Fruit fly (Drosophila melanogaster): ENCODE results near the gene Hsp22.

Gene Hsp22

DNA sequence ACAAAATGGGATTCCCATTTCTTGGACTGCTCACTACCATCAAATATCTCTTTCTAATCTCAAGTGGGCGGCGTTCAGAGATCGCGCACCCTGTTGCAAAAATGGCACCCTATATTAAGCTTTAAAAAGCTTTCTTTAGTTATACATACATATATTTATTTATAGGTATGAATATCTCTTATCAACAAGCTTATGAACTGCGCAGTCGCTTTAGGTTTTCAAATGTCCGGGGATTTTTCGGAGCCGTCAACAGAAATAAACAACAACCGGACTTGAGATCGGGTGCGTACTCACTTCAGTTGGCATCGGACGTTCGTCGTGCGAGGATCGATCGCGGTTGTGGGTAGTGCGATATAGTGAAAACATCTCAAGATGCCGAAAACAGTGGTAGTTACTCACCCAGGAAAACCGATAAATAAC is 23.4 kb upstream of the Hsp22 start, which contains the start of gene PGRP-LF:
Gene PGRP-LF (plus strand): TSS at position 296 of the 420 bp plus-strand sequence.
- TF ChIP-seq br (GFP tag; optimal IDR thresholded peaks at IDR 0.05): peak; percentile 19
- TF ChIP-seq dl (GFP tag; optimal IDR thresholded peaks at IDR 0.05; ENCODE audit: insufficient read depth in 1 of 2, partially characterized antibody in 2 of 2): no peak
- TF ChIP-seq Vsx2 (GFP tag; optimal IDR thresholded peaks at IDR 0.05; ENCODE audit: partially characterized antibody): no peak
- TF ChIP-seq Abd-B (GFP tag; optimal IDR thresholded peaks at IDR 0.05): no peak
- no peak for TF ChIP-seq fru (GFP tag; optimal IDR thresholded peaks at IDR 0.05)
- TF ChIP-seq Hnf4 (GFP tag; optimal IDR thresholded peaks at IDR 0.05): peak; percentile 19
- peak; percentile 41 for TF ChIP-seq OdsH (GFP tag; optimal IDR thresholded peaks at IDR 0.05)
- no peak for TF ChIP-seq lola (GFP tag; optimal IDR thresholded peaks at IDR 0.05)
- no peak for TF ChIP-seq Myc (optimal IDR thresholded peaks at IDR 0.05)
- TF ChIP-seq ey (GFP tag; optimal IDR thresholded peaks at IDR 0.05): no peak
- peak; percentile 57 for TF ChIP-seq brk (GFP tag; optimal IDR thresholded peaks at IDR 0.05)
- peak; percentile 36 for TF ChIP-seq Hr83 (GFP tag; optimal IDR thresholded peaks at IDR 0.05; ENCODE audit: poor library complexity, severe bottlenecking)
- TF ChIP-seq usp (GFP tag; optimal IDR thresholded peaks at IDR 0.05): no peak
- TF ChIP-seq jim (GFP tag; optimal IDR thresholded peaks at IDR 0.05): no peak
- no peak for TF ChIP-seq CG9705 (GFP tag; optimal IDR thresholded peaks at IDR 0.05)
- no peak for TF ChIP-seq woc (GFP tag; optimal IDR thresholded peaks at IDR 0.05)
- TF ChIP-seq Jra (GFP tag; optimal IDR thresholded peaks at IDR 0.05): peak; percentile 44
- TF ChIP-seq CG32264 (GFP tag; optimal IDR thresholded peaks at IDR 0.05): no peak
- TF ChIP-seq sv (GFP tag; optimal IDR thresholded peaks at IDR 0.05): peak; percentile 17
- TF ChIP-seq Rel (GFP tag; optimal IDR thresholded peaks at IDR 0.05): no peak
- peak; percentile 100 for TF ChIP-seq Rel (tag; optimal IDR thresholded peaks at IDR 0.05)
- TF ChIP-seq Hr78 (GFP tag; optimal IDR thresholded peaks at IDR 0.05): no peak
- TF ChIP-seq Dif (GFP tag; optimal IDR thresholded peaks at IDR 0.05; ENCODE audit: partially characterized antibody): no peak
- peak; percentile 52 for TF ChIP-seq h (GFP tag; optimal IDR thresholded peaks at IDR 0.05)
- peak; percentile 78 for TF ChIP-seq CrebA (GFP tag; optimal IDR thresholded peaks at IDR 0.05; ENCODE audit: borderline replicate concordance)
- TF ChIP-seq GATAd (GFP tag; optimal IDR thresholded peaks at IDR 0.05): no peak
- TF ChIP-seq Dfd (GFP tag; optimal IDR thresholded peaks at IDR 0.05): no peak
- no peak for TF ChIP-seq N (GFP tag; optimal IDR thresholded peaks at IDR 0.05)
- TF ChIP-seq Sp1 (GFP tag; optimal IDR thresholded peaks at IDR 0.05): peak; percentile 36
- peak; percentile 13 for TF ChIP-seq sage (GFP tag; optimal IDR thresholded peaks at IDR 0.05)
- TF ChIP-seq foxo (GFP tag; optimal IDR thresholded peaks at IDR 0.05): peak in 1 of 2 experiments; percentile 7
- no peak for TF ChIP-seq dmrt93B (GFP tag; optimal IDR thresholded peaks at IDR 0.05)

DNA sequence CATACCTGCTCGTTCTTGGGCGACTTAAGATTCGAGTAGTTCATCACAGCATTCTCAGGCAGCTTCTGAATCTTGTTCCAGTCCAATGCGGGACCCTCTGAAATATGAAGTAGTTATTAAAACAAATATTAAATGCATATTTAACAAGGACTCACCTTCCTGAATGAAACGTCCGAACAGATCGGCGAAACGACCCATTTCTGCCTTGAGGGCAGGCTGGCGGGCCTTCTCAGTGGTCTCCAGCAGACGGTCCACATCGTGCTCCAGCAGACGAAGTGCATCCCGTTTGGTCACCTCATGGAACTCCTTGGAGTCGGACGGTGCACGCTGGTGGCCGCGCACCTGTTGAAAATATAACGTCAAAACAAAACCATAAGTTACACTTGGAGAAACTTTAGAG is 19.0 kb upstream of the Hsp22 start, which contains the start of gene CG32040:
Gene CG32040 (plus strand): TSS at position 301 of the 400 bp plus-strand sequence.
- no peak for TF ChIP-seq pan (optimal IDR thresholded peaks at IDR 0.05)
- TF ChIP-seq woc (GFP tag; optimal IDR thresholded peaks at IDR 0.05): no peak
- TF ChIP-seq brk (GFP tag; optimal IDR thresholded peaks at IDR 0.05): no peak
- TF ChIP-seq br (GFP tag; optimal IDR thresholded peaks at IDR 0.05): no peak
- no peak for TF ChIP-seq CG9705 (GFP tag; optimal IDR thresholded peaks at IDR 0.05)
- no peak for TF ChIP-seq lola (GFP tag; optimal IDR thresholded peaks at IDR 0.05)
- TF ChIP-seq usp (GFP tag; optimal IDR thresholded peaks at IDR 0.05): no peak
- TF ChIP-seq Hnf4 (GFP tag; optimal IDR thresholded peaks at IDR 0.05): no peak

DNA sequence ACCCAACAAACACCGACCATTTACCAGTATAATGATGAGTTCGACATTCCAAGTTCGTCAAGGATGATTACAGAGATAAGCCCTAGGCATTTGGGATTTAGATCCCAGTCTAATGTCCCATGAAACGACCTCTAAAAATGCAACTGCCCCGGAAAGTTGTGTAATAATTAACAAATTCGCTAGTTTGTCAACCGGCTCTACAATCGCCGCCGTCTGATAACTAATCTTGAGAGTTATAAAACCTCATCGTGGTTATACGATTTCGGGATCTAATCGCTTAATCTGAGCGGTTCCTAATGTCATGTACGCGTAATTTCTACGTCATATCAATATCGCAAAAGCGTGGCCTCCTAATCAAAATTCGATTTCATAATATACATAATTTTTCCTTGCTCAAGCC is 17.2 kb upstream of the Hsp22 start:
- TF ChIP-seq woc (GFP tag; optimal IDR thresholded peaks at IDR 0.05) (no peak), Jra (GFP tag; optimal IDR thresholded peaks at IDR 0.05) (no peak), Myc (optimal IDR thresholded peaks at IDR 0.05) (no peak), tai (GFP tag; optimal IDR thresholded peaks at IDR 0.05) (no peak), usp (GFP tag; optimal IDR thresholded peaks at IDR 0.05) (no peak), CrebA (GFP tag; optimal IDR thresholded peaks at IDR 0.05; ENCODE audit: borderline replicate concordance) (no peak), Sp1 (GFP tag; optimal IDR thresholded peaks at IDR 0.05) (no peak), Hr83 (GFP tag; optimal IDR thresholded peaks at IDR 0.05; ENCODE audit: poor library complexity, severe bottlenecking) (no peak)

DNA sequence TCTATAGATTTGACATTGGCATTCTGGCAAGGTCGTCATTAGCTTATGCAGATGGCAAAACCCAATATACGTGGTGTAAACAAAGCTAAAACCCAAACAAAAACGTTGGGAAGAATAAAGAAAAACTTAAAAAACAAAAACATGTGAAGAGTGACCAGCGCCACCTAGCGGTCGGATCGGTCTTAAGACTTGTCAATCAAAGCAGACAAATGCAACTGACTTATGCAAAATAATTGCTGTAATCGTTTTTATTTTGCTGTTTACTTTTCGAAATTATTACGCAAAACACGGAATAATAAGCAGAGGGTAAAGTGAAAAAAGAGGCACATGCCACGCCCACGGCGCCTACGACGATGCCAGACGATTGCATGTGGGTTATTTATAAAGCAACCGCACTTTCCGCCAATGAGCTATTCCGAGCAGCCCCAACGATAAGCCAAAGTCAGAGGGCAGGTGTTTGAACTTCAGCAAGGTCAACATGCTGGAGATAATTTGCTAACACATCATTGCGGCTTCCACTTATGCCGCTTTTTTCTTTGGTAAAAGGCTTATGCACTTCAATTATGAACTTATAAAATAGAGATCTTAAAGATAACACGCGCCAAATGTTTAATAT is 16.5 kb upstream of the Hsp22 start:
- no peak for TF ChIP-seq dl (GFP tag; optimal IDR thresholded peaks at IDR 0.05; ENCODE audit: insufficient read depth in 1 of 2, partially characterized antibody in 2 of 2)
- no peak for TF ChIP-seq woc (GFP tag; optimal IDR thresholded peaks at IDR 0.05)
- TF ChIP-seq Hnf4 (GFP tag; optimal IDR thresholded peaks at IDR 0.05): no peak
- no peak for TF ChIP-seq dmrt93B (GFP tag; optimal IDR thresholded peaks at IDR 0.05)
- no peak for TF ChIP-seq Myc (optimal IDR thresholded peaks at IDR 0.05)
- TF ChIP-seq Dif (GFP tag; optimal IDR thresholded peaks at IDR 0.05; ENCODE audit: partially characterized antibody): no peak
- TF ChIP-seq rgr (GFP tag; optimal IDR thresholded peaks at IDR 0.05): no peak
- no peak for TF ChIP-seq dsf (GFP tag; optimal IDR thresholded peaks at IDR 0.05; ENCODE audit: borderline replicate concordance)
- TF ChIP-seq jim (GFP tag; optimal IDR thresholded peaks at IDR 0.05): no peak
- TF ChIP-seq Vsx2 (GFP tag; optimal IDR thresholded peaks at IDR 0.05; ENCODE audit: partially characterized antibody): no peak
- no peak for TF ChIP-seq Dfd (GFP tag; optimal IDR thresholded peaks at IDR 0.05)

Measured in whole organism, wandering third instar larva.